Worm (Caenorhabditis elegans): ENCODE results near the gene K06H7.1.

ce11 chrIII:8063659-8064058 is 35.5 kb upstream of the K06H7.1 start:
- TF ChIP-seq him-1 (tag; optimal IDR thresholded peaks at IDR 0.05): no peak
- no peak for TF ChIP-seq W03F9.2 (tag; optimal IDR thresholded peaks at IDR 0.05)
